Worm (Caenorhabditis elegans) whole organism, L2 larva: ENCODE data around the gene twk-46.

ENCODE experiments used
- C34F6.9 ChIP-seq: fragments of 150-350 bp; optimal IDR thresholded peaks from 2 replicates; lab custom pipeline; 2014; ENCODE audit warnings: missing biosample characterization, missing genetic modification characterization
- F13H6.1 ChIP-seq: sonication (generic microtip); optimal IDR thresholded peaks from 2 replicates; lab custom pipeline; 2016; ENCODE audit warnings: missing genetic modification characterization, missing compliant biosample characterization
- R02D3.7 ChIP-seq: fragments of 150-350 bp; optimal IDR thresholded peaks from 2 replicates; lab custom pipeline; 2014; ENCODE audit warnings: missing biosample characterization, missing genetic modification characterization
- Y55F3AM.14 ChIP-seq: fragments of 200-800 bp; sonication (Bioruptor generic); optimal IDR thresholded peaks from 2 replicates; lab custom pipeline; 2018; ENCODE audit warnings: mild to moderate bottlenecking, missing genetic modification characterization, missing compliant biosample characterization
- alr-1 ChIP-seq: fragments of 150-350 bp; optimal IDR thresholded peaks from 2 replicates; lab custom pipeline; 2014; ENCODE audit warnings: missing biosample characterization, missing genetic modification characterization
- aly-2 ChIP-seq: fragments of 150-350 bp; optimal IDR thresholded peaks from 2 replicates; lab custom pipeline; 2014; ENCODE audit warnings: missing biosample characterization, missing genetic modification characterization
- ama-1 ChIP-seq: fragments of 150-350 bp; optimal IDR thresholded peaks from 2 replicates; lab custom pipeline; 2018; ENCODE audit warnings: inconsistent platforms
- ceh-16 ChIP-seq: fragments of 150-350 bp; optimal IDR thresholded peaks from 2 replicates; lab custom pipeline; 2014; ENCODE audit warnings: missing biosample characterization, missing genetic modification characterization
- ceh-82 ChIP-seq: fragments of 150-350 bp; optimal IDR thresholded peaks from 2 replicates; lab custom pipeline; 2014; ENCODE audit warnings: missing biosample characterization, missing genetic modification characterization
- crh-2 ChIP-seq: sonication (generic microtip); optimal IDR thresholded peaks from 2 replicates; lab custom pipeline; 2017; ENCODE audit warnings: missing biosample characterization, missing genetic modification characterization
- dmd-4 ChIP-seq: sonication (generic microtip); optimal IDR thresholded peaks from 2 replicates; lab custom pipeline; 2017; ENCODE audit warnings: missing biosample characterization, missing genetic modification characterization
- elt-1 ChIP-seq: fragments of 150-350 bp; optimal IDR thresholded peaks from 2 replicates; lab custom pipeline; 2014; ENCODE audit warnings: missing biosample characterization, missing genetic modification characterization
- fos-1 ChIP-seq: fragments of 150-350 bp; optimal IDR thresholded peaks from 2 replicates; lab custom pipeline; 2014; ENCODE audit warnings: missing biosample characterization, missing genetic modification characterization
- gmeb-1 ChIP-seq: fragments of 150-350 bp; optimal IDR thresholded peaks from 2 replicates; lab custom pipeline; 2014; ENCODE audit warnings: missing biosample characterization, missing genetic modification characterization
- lin-13 ChIP-seq: fragments of 150-350 bp; optimal IDR thresholded peaks from 2 replicates; lab custom pipeline; 2014; ENCODE audit warnings: missing biosample characterization, missing genetic modification reagents, missing genetic modification characterization
- mab-5 ChIP-seq: fragments of 150-350 bp; optimal IDR thresholded peaks from 2 replicates; lab custom pipeline; 2014; ENCODE audit warnings: missing biosample characterization, missing genetic modification characterization
- mbf-1 ChIP-seq: sonication (generic microtip); optimal IDR thresholded peaks from 2 replicates; lab custom pipeline; 2017; ENCODE audit warnings: missing biosample characterization, missing genetic modification characterization
- mdl-1 ChIP-seq, 2 experiments: fragments of 150-350 bp in 1 of 2; sonication (generic microtip) in 1 of 2; optimal IDR thresholded peaks; 2 replicates each; lab custom pipeline; 2017; ENCODE audit warnings: missing biosample characterization in 2 of 2, missing genetic modification characterization in 2 of 2
- nhr-10 ChIP-seq: sonication (generic microtip); optimal IDR thresholded peaks from 2 replicates; lab custom pipeline; 2017; ENCODE audit warnings: missing biosample characterization, missing genetic modification characterization
- nhr-11 ChIP-seq: fragments of 150-350 bp; optimal IDR thresholded peaks from 2 replicates; lab custom pipeline; 2014; ENCODE audit warnings: missing biosample characterization, missing genetic modification characterization
- nhr-12 ChIP-seq: fragments of 150-350 bp; optimal IDR thresholded peaks from 2 replicates; lab custom pipeline; 2014; ENCODE audit warnings: missing biosample characterization, missing genetic modification characterization
- nhr-129 ChIP-seq: fragments of 150-350 bp; optimal IDR thresholded peaks from 2 replicates; lab custom pipeline; 2014; ENCODE audit warnings: missing biosample characterization, missing genetic modification characterization
- nhr-237 ChIP-seq: fragments of 150-350 bp; optimal IDR thresholded peaks from 2 replicates; lab custom pipeline; 2014; ENCODE audit warnings: missing biosample characterization, missing genetic modification characterization
- nhr-25 ChIP-seq: fragments of 150-350 bp; sonication (generic microtip); optimal IDR thresholded peaks from 3 replicates; lab custom pipeline; 2014; ENCODE audit warnings: missing biosample characterization, missing genetic modification characterization
- peb-1 ChIP-seq: fragments of 150-350 bp; optimal IDR thresholded peaks from 2 replicates; lab custom pipeline; 2014; ENCODE audit warnings: missing biosample characterization, missing genetic modification characterization
- sma-3 ChIP-seq: sonication (generic microtip); optimal IDR thresholded peaks from 2 replicates; lab custom pipeline; 2016; ENCODE audit warnings: missing genetic modification reagents, missing genetic modification characterization, missing compliant biosample characterization
- snpc-4 ChIP-seq: fragments of 150-350 bp; optimal IDR thresholded peaks from 2 replicates; lab custom pipeline; 2014; ENCODE audit warnings: missing biosample characterization, missing genetic modification characterization
- unc-39 ChIP-seq: fragments of 150-350 bp; optimal IDR thresholded peaks from 2 replicates; lab custom pipeline; 2014; ENCODE audit warnings: missing biosample characterization, missing genetic modification characterization
- unc-55 ChIP-seq: fragments of 150-350 bp; sonication (generic microtip); optimal IDR thresholded peaks from 3 replicates; lab custom pipeline; 2014; ENCODE audit warnings: missing biosample characterization, missing genetic modification reagents, missing genetic modification characterization
- unc-62 ChIP-seq: fragments of 150-350 bp; optimal IDR thresholded peaks from 2 replicates; lab custom pipeline; 2014; ENCODE audit warnings: missing biosample characterization, missing genetic modification reagents, missing genetic modification characterization
- zag-1 ChIP-seq: fragments of 150-350 bp; optimal IDR thresholded peaks from 2 replicates; lab custom pipeline; 2014; ENCODE audit warnings: missing biosample characterization, missing genetic modification characterization
- ztf-4 ChIP-seq: fragments of 150-350 bp; optimal IDR thresholded peaks from 2 replicates; lab custom pipeline; 2014; ENCODE audit warnings: missing biosample characterization, missing genetic modification characterization

twk-46 gene

ce11 chrV:19042256-19042655 is 17.7 kb upstream of the twk-46 start, which contains the start of gene asp-16:
asp-16 (minus strand) TSS chrV:19042605.
- TF ChIP-seq peb-1 (tag; lab: Kevin White, UChicago), result no peak
- TF ChIP-seq nhr-129, result no peak
- no peak for TF ChIP-seq lin-13 (GFP tag; lab: Kevin White, UChicago)

DNA sequence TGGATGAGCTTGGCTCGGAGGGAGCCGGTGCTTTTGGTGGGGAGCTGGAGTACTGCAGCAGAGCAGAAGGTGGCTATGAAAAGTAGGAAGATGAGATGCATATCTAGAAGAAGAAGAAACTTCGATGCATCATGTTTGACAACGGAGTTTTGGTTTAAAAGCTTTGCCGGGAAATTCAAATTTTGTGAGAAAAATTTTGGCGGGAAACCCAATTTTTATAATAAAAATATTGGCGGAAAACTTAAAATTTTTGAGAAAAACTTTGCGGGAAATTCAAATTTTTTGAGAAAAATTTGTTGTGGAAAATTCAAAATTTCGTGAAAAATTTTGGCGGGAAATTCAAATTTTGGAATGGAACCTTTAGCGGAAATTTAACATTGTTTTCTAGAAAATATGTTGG is 15.2 kb upstream of the twk-46 start, which contains the start of gene asp-15:
TSS of gene asp-15 (minus strand) at position 101 of the 400 bp plus-strand sequence.
- TF ChIP-seq elt-1 (tag; lab: Kevin White, UChicago) (no peak), nhr-237 (tag; lab: Kevin White, UChicago) (no peak), mbf-1 (no peak), ceh-82 (tag; lab: Kevin White, UChicago) (no peak), nhr-11 (no peak), mdl-1 (tag; optimal IDR thresholded peaks at IDR 0.05; lab: Kevin White, UChicago) (no peak), ceh-16 (tag; lab: Kevin White, UChicago) (no peak), gmeb-1 (tag; lab: Kevin White, UChicago) (no peak), unc-39 (tag; lab: Kevin White, UChicago) (no peak), nhr-12 (no peak), fos-1 (tag; lab: Kevin White, UChicago) (no peak), lin-13 (GFP tag; lab: Kevin White, UChicago) (no peak), peb-1 (tag; lab: Kevin White, UChicago) (no peak), C34F6.9 (no peak), mab-5 (tag; lab: Kevin White, UChicago) (no peak), alr-1 (no peak), R02D3.7 (tag; lab: Kevin White, UChicago) (no peak), snpc-4 (tag; lab: Kevin White, UChicago) (no peak), nhr-25 (tag; lab: Kevin White, UChicago) (no peak)

ce11 chrV:19047442-19047841 is 12.5 kb upstream of the twk-46 start:
- TF ChIP-seq F13H6.1 (tag; lab: Kevin White, UChicago) (no peak), alr-1 (no peak), unc-55 (no peak), elt-1 (tag; lab: Kevin White, UChicago) (no peak), nhr-129 (no peak), unc-62 (no peak), aly-2 (tag; lab: Kevin White, UChicago) (no peak), lin-13 (GFP tag; lab: Kevin White, UChicago) (no peak), nhr-25 (tag; lab: Kevin White, UChicago) (no peak), unc-39 (tag; lab: Kevin White, UChicago) (no peak), mab-5 (tag; lab: Kevin White, UChicago) (no peak), gmeb-1 (tag; lab: Kevin White, UChicago) (no peak), ama-1 (lab: Kevin White, UChicago) (no peak), nhr-237 (tag; lab: Kevin White, UChicago) (no peak), C34F6.9 (no peak), ztf-4 (tag; lab: Kevin White, UChicago) (no peak)
- TF ChIP-seq, all 48 proteins: peak for 0

DNA sequence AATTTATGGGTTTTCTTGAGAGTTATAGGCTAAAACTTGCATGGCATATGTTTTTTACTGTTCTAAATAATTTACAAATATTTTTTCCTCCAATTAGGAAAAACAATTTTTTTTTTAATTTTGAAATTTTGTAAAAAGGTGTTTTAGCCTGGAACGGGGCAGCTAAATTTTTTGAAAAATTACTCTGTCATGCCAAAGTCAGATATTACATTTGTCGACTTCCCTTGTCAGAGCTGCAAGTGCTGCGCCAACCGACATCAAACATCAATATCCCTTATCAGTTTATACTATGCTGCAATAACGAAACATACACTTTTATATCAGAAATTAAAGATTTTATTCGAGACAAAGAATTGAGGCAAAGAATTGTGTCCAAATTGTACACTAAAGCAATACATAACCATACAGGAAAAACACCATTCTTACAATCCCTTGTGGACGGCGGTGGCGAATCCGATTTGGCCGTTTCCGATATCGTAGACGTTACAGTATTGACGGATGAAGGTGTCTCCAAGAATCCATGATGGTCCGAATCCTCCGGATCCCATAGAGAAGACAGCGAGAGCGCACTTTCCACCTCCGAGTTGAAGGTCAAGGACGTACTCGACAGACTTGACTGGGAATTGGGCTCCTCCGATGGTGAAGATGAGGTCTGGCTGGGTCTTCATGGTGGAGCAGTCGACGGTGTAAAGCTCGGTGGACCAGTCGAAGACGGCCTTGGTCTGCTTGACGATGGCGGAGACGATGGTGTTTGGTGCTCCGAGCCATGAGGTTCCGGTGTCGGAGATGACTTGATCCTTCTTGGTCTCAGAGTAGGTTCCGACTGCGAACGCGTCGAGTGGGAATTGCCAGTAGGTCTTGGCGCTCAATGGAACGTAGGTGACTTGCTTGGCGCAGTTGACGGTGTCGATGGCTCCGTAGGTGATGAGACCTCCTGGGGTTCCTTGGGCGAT is 10.6 kb upstream of the twk-46 start:
- no peak for TF ChIP-seq fos-1 (tag; lab: Kevin White, UChicago)
- TF ChIP-seq alr-1, result no peak
- TF ChIP-seq nhr-129, result peak; percentile 25
- peak; percentile 16 for TF ChIP-seq crh-2 (tag; lab: Kevin White, UChicago)
- TF ChIP-seq mdl-1 (tag; optimal IDR thresholded peaks at IDR 0.05; lab: Kevin White, UChicago), result no peak
- TF ChIP-seq gmeb-1 (tag; lab: Kevin White, UChicago), result peak; percentile 48
- TF ChIP-seq nhr-10, result no peak
- no peak for TF ChIP-seq nhr-11
- TF ChIP-seq zag-1, result no peak
- TF ChIP-seq nhr-12, result no peak
- TF ChIP-seq dmd-4 (tag; lab: Kevin White, UChicago), result no peak
- no peak for TF ChIP-seq sma-3 (GFP tag; lab: Kevin White, UChicago)
- TF ChIP-seq ama-1 (lab: Kevin White, UChicago), result peak; percentile 4
- TF ChIP-seq mbf-1, result no peak
- no peak for TF ChIP-seq nhr-25 (tag; lab: Kevin White, UChicago)
- TF ChIP-seq, all 48 proteins: peak for 4

ce11 chrV:19050438-19050837 is 9.5 kb upstream of the twk-46 start, which contains the start of gene asp-1:
asp-1 (minus strand) TSS chrV:19050752.
- TF ChIP-seq zag-1, result no peak
- TF ChIP-seq nhr-129, result peak; percentile 10
- TF ChIP-seq gmeb-1 (tag; lab: Kevin White, UChicago), result peak; percentile 24
- peak; percentile 9 for TF ChIP-seq Y55F3AM.14 (GFP tag; lab: Kevin White, UChicago)
- TF ChIP-seq, all 48 proteins: peak for 3
